Worm (Caenorhabditis elegans) whole organism, young adult: Measurements from ENCODE around the gene ints-6.
"Not testable (repeated sequence)": the region's sequence is repeated elsewhere in the genome, so short reads cannot be mapped to it uniquely, and the experiment has no call there.

Source experiments
- F49E8.2 ChIP-seq: sonication (generic microtip); optimal IDR thresholded peaks from 3 replicates; lab custom pipeline; 2017; ENCODE audit warnings: missing genetic modification characterization, mild to moderate bottlenecking, missing compliant biosample characterization, antibody characterized with exemption, moderate library complexity; ENCODE audit not compliant: insufficient read depth
- T26A5.8 ChIP-seq: sonication (generic microtip); optimal IDR thresholded peaks from 2 replicates; lab custom pipeline; 2016; ENCODE audit warnings: missing genetic modification characterization, missing compliant biosample characterization
- dpff-1 ChIP-seq: sonication (generic microtip); optimal IDR thresholded peaks from 2 replicates; lab custom pipeline; 2017; ENCODE audit warnings: mild to moderate bottlenecking, missing genetic modification characterization, missing compliant biosample characterization
- gei-17 ChIP-seq: fragments of 200-800 bp; sonication (Bioruptor generic); optimal IDR thresholded peaks from 2 replicates; lab custom pipeline; 2018; ENCODE audit warnings: mild to moderate bottlenecking, missing genetic modification characterization, missing compliant biosample characterization
- lin-35 ChIP-seq, 3 experiments: fragments of 150-350 bp in 2 of 3; sonication (generic microtip) in 1 of 3; optimal IDR thresholded peaks; 2 replicates each; lab custom pipeline; 2014 to 2018; ENCODE audit warnings: missing biosample characterization in 3 of 3, missing genetic modification characterization in 3 of 3, missing genetic modification reagents in 3 of 3
- mcd-1 ChIP-seq: fragments of 200-800 bp; sonication (Bioruptor generic); IDR thresholded peaks from 2 replicates; pipeline ENCODE4 v1.3.6; 2022; ENCODE audit warnings: missing genetic modification reagents, missing genetic modification characterization, missing compliant biosample characterization
- snpc-4 ChIP-seq, 5 experiments: fragments of 150-350 bp in 1 of 5; sonication (generic microtip) in 4 of 5; optimal IDR thresholded peaks; 2 replicates each; lab custom pipeline; 2014 to 2018; ENCODE audit warnings: missing genetic modification characterization in 5 of 5, missing biosample characterization in 3 of 5, antibody characterized with exemption in 2 of 5, mild to moderate bottlenecking in 2 of 5, missing compliant biosample characterization in 2 of 5, missing genotype in 2 of 5, moderate library complexity in 2 of 5, missing genetic modification reagents in 1 of 5
- unc-130 ChIP-seq: sonication (generic microtip); optimal IDR thresholded peaks from 2 replicates; lab custom pipeline; 2016; ENCODE audit warnings: missing genetic modification reagents, missing genetic modification characterization, missing compliant biosample characterization
- unc-62 ChIP-seq: fragments of 150-350 bp; optimal IDR thresholded peaks from 2 replicates; lab custom pipeline; 2014; ENCODE audit warnings: missing biosample characterization, missing genetic modification reagents, missing genetic modification characterization
- zim-3 ChIP-seq: sonication (generic microtip); optimal IDR thresholded peaks from 2 replicates; lab custom pipeline; 2017; ENCODE audit warnings: mild to moderate bottlenecking, missing genetic modification characterization, moderate library complexity, missing compliant biosample characterization
- ztf-26 ChIP-seq: sonication (generic microtip); optimal IDR thresholded peaks from 2 replicates; lab custom pipeline; 2017; ENCODE audit warnings: missing genetic modification characterization, missing compliant biosample characterization

ce11 chrIV:8667155-8667554 lies 24.4 kb upstream of the ints-6 start:
- not testable (repeated sequence) for TF ChIP-seq unc-130 (GFP tag; lab: Kevin White, UChicago); lin-35 (GFP tag; optimal IDR thresholded peaks at IDR 0.05; lab: Kevin White, UChicago); snpc-4 (GFP tag; optimal IDR thresholded peaks at IDR 0.05; lab: Kevin White, UChicago); snpc-4 (tag; optimal IDR thresholded peaks at IDR 0.05; lab: Kevin White, UChicago); F49E8.2 (tag; lab: Kevin White, UChicago); dpff-1 (tag; lab: Kevin White, UChicago); T26A5.8; mcd-1 (GFP tag; lab: Robert Waterston, UW); zim-3; gei-17; ztf-26 (tag; lab: Kevin White, UChicago); unc-62 (GFP tag; lab: Kevin White, UChicago)
